Worm (Caenorhabditis elegans): ENCODE measurements around the gene egrh-2.

The egrh-2 gene

ce11 chrIV:991181-991642 is 960 bp upstream of the egrh-2 start (continued):
- TF ChIP-seq ztf-18 (tag; optimal IDR thresholded peaks at IDR 0.05) (peak; percentile 39), madf-8 (GFP tag; conservative IDR thresholded peaks at IDR 0.05) (peak; percentile 43), lsy-27 (tag; optimal IDR thresholded peaks at IDR 0.05; ENCODE audit: borderline replicate concordance, insufficient read depth) (peak; percentile 49), F33H1.4 (GFP tag; IDR thresholded peaks at IDR 0.05) (peak; percentile 79), pbrm-1 (GFP tag; IDR thresholded peaks at IDR 0.05) (peak; percentile 96), F22D6.2 (tag; optimal IDR thresholded peaks at IDR 0.05) (no peak), aptf-3 (GFP tag; IDR thresholded peaks at IDR 0.05) (peak; percentile 87; the same call in 1 of the 2 replicates), hsf-1 (GFP tag; IDR thresholded peaks at IDR 0.05) (peak; percentile 80), athp-1 (tag; optimal IDR thresholded peaks at IDR 0.05) (peak; percentile 83), mxl-1 (tag; optimal IDR thresholded peaks at IDR 0.05) (no peak), B0035.1 (tag; optimal IDR thresholded peaks at IDR 0.05) (no peak), ceh-27 (GFP tag; optimal IDR thresholded peaks at IDR 0.05) (no peak), ztf-26 (tag; optimal IDR thresholded peaks at IDR 0.05) (no peak), D2030.7 (GFP tag; IDR thresholded peaks at IDR 0.05) (peak; percentile 100), bed-2 (GFP tag; IDR thresholded peaks at IDR 0.05) (no peak), lin-35 (GFP tag; optimal IDR thresholded peaks at IDR 0.05) (no peak), madf-6 (GFP tag; IDR thresholded peaks at IDR 0.05) (peak; percentile 89), egl-44 (GFP tag; IDR thresholded peaks at IDR 0.05) (peak; percentile 64; the same call in 1 of the 2 replicates), mcd-1 (GFP tag; IDR thresholded peaks at IDR 0.05) (peak; percentile 89), egrh-3 (GFP tag; IDR thresholded peaks at IDR 0.05) (peak; percentile 35; the same call in 1 of the 2 replicates), chd-7 (tag; optimal IDR thresholded peaks at IDR 0.05) (peak; percentile 39), fkh-3 (tag; optimal IDR thresholded peaks at IDR 0.05) (no peak), hrde-1 (tag; optimal IDR thresholded peaks at IDR 0.05; ENCODE audit: borderline replicate concordance) (peak; percentile 91), nhr-27 (tag; optimal IDR thresholded peaks at IDR 0.05) (no peak), mes-4 (tag; optimal IDR thresholded peaks at IDR 0.05) (peak; percentile 61), F57C9.4 (tag; optimal IDR thresholded peaks at IDR 0.05) (no peak), nhr-179 (tag; optimal IDR thresholded peaks at IDR 0.05) (no peak), ztf-28 (GFP tag; IDR thresholded peaks at IDR 0.05) (peak; percentile 92), egl-18 (GFP tag; IDR thresholded peaks at IDR 0.05) (no peak), ztf-6 (GFP tag; IDR thresholded peaks at IDR 0.05) (no peak), ama-1 (optimal IDR thresholded peaks at IDR 0.05) (peak; percentile 85), ama-1 (GFP tag; optimal IDR thresholded peaks at IDR 0.05) (peak in 1 of 2 experiments; percentile 91), ztf-22 (GFP tag; optimal IDR thresholded peaks at IDR 0.05) (no peak), lir-1 (GFP tag; conservative IDR thresholded peaks at IDR 0.05) (peak; percentile 68), Y56A3A.18 (GFP tag; IDR thresholded peaks at IDR 0.05) (no peak; the same call in 1 of the 2 replicates), sdz-38 (tag; optimal IDR thresholded peaks at IDR 0.05) (no peak), K12H6.12 (tag; optimal IDR thresholded peaks at IDR 0.05) (peak; percentile 37), efl-1 (GFP tag; optimal IDR thresholded peaks at IDR 0.05) (peak; percentile 62), hlh-26 (GFP tag; conservative IDR thresholded peaks at IDR 0.05) (no peak), ets-4 (GFP tag; optimal IDR thresholded peaks at IDR 0.05) (no peak), Y79H2A.3 (GFP tag; conservative IDR thresholded peaks at IDR 0.05) (peak; percentile 88; the same call in 1 of the 2 replicates), madf-3 (GFP tag; IDR thresholded peaks at IDR 0.05) (peak; percentile 89), aptf-2 (GFP tag; conservative IDR thresholded peaks at IDR 0.05) (peak; percentile 87), F55B11.4 (tag; optimal IDR thresholded peaks at IDR 0.05; ENCODE audit: borderline replicate concordance, insufficient read depth) (no peak), unc-62 (GFP tag; optimal IDR thresholded peaks at IDR 0.05) (no peak), Y53F4B.3 (GFP tag; IDR thresholded peaks at IDR 0.05) (peak; percentile 82), T07F8.4 (tag; optimal IDR thresholded peaks at IDR 0.05) (peak; percentile 41), ceh-91 (GFP tag; IDR thresholded peaks at IDR 0.05) (peak; percentile 82; the same call in 1 of the 2 replicates), atf-7 (tag; optimal IDR thresholded peaks at IDR 0.05) (no peak)
